Worm (Caenorhabditis elegans) whole organism, L3 larva: ENCODE results near the gene crn-7.

ENCODE experiments used
- aly-2 ChIP-seq: fragments of 150-350 bp; optimal IDR thresholded peaks from 2 replicates; lab custom pipeline; 2014; ENCODE audit warnings: missing biosample characterization, missing genetic modification characterization
- ceh-9 ChIP-seq: sonication (generic microtip); optimal IDR thresholded peaks from 2 replicates; lab custom pipeline; 2018; ENCODE audit warnings: missing biosample characterization, missing genetic modification characterization
- egl-27 ChIP-seq: sonication (generic microtip); optimal IDR thresholded peaks from 4 replicates; lab custom pipeline; 2017; ENCODE audit warnings: missing biosample characterization, missing genetic modification reagents, missing genetic modification characterization
- elt-1 ChIP-seq: fragments of 150-350 bp; optimal IDR thresholded peaks from 2 replicates; lab custom pipeline; 2014; ENCODE audit warnings: missing biosample characterization, missing genetic modification characterization
- elt-2 ChIP-seq: sonication (generic microtip); optimal IDR thresholded peaks from 2 replicates; lab custom pipeline; 2016; ENCODE audit warnings: missing genetic modification reagents, mild to moderate bottlenecking, missing genetic modification characterization, missing compliant biosample characterization
- fos-1 ChIP-seq: fragments of 150-350 bp; optimal IDR thresholded peaks from 2 replicates; lab custom pipeline; 2014; ENCODE audit warnings: missing biosample characterization, missing genetic modification characterization
- jun-1 ChIP-seq: fragments of 150-350 bp; optimal IDR thresholded peaks from 2 replicates; lab custom pipeline; 2014; ENCODE audit warnings: missing biosample characterization, missing genetic modification reagents, missing genetic modification characterization
- nhr-12 ChIP-seq: fragments of 150-350 bp; optimal IDR thresholded peaks from 2 replicates; lab custom pipeline; 2014; ENCODE audit warnings: missing biosample characterization, missing genetic modification characterization
- nhr-76 ChIP-seq: fragments of 150-350 bp; sonication (generic microtip); optimal IDR thresholded peaks from 5 replicates; lab custom pipeline; 2014; ENCODE audit warnings: missing biosample characterization, missing genetic modification characterization
- snpc-4 ChIP-seq: fragments of 150-350 bp; optimal IDR thresholded peaks from 2 replicates; lab custom pipeline; 2014; ENCODE audit warnings: missing biosample characterization, missing genetic modification characterization
- tbx-2 ChIP-seq: sonication (generic microtip); optimal IDR thresholded peaks from 2 replicates; lab custom pipeline; 2016; ENCODE audit warnings: mild to moderate bottlenecking, missing genetic modification characterization, missing compliant biosample characterization
- ztf-11 ChIP-seq: fragments of 150-350 bp; optimal IDR thresholded peaks from 2 replicates; lab custom pipeline; 2014; ENCODE audit warnings: missing biosample characterization, missing genetic modification characterization

DNA sequence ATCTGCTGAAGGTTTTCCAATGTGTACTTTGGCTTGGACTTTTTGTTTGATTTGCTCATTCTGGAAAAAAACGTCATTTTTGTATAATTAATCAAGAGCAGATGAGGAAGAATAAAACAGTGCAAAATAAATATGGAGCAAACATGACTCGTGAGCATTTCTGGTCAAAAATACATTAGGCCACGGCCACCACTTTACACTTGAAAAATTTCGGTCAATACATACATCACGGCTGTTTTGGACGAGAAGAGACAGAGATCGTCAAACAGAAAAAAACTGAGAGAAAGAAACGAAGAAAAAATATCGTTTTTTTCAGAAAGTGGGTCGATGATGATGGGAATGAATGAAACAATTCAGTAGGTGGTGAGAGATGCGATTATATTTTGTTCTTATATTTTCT is at the start of gene crn-7, which contains the start of gene F09G8.7:
- peak; percentile 26 for TF ChIP-seq snpc-4 (tag; lab: Kevin White, UChicago)
- TF ChIP-seq elt-1 (tag; lab: Kevin White, UChicago): no peak
- TF ChIP-seq fos-1 (tag; lab: Kevin White, UChicago): no peak
- TF ChIP-seq ceh-9 (tag; lab: Kevin White, UChicago): no peak
- TF ChIP-seq egl-27 (tag; lab: Kevin White, UChicago): no peak
- no peak for TF ChIP-seq nhr-12 (tag; lab: Kevin White, UChicago)
- TF ChIP-seq ztf-11: no peak
- TF ChIP-seq tbx-2 (tag; lab: Kevin White, UChicago): no peak
- TF ChIP-seq aly-2 (tag; lab: Kevin White, UChicago): no peak
- TF ChIP-seq elt-2 (tag; lab: Kevin White, UChicago): no peak
- no peak for TF ChIP-seq jun-1 (tag; lab: Kevin White, UChicago)
- no peak for TF ChIP-seq nhr-76 (tag; lab: Kevin White, UChicago)
